Worm (Caenorhabditis elegans) whole organism, midembryonic: ENCODE data around the gene C09H10.4.
"Not testable (repeated sequence)": the region's sequence is repeated elsewhere in the genome, so short reads cannot be mapped to it uniquely, and the experiment has no call there.

ENCODE experiments used
- T22C8.4 ChIP-seq: fragments of 200-800 bp; sonication (Bioruptor generic); IDR thresholded peaks from 2 replicates; pipeline ENCODE4 v1.3.6; 2022; ENCODE audit warnings: missing genetic modification characterization, missing compliant biosample characterization
- cog-1 ChIP-seq: sonication (generic microtip); optimal IDR thresholded peaks from 2 replicates; lab custom pipeline; 2016; ENCODE audit warnings: missing genetic modification characterization, missing compliant biosample characterization
- flt-1 ChIP-seq: fragments of 200-800 bp; sonication (Bioruptor generic); IDR thresholded peaks from 2 replicates; pipeline ENCODE4 v1.3.6; 2022; ENCODE audit warnings: missing genetic modification characterization, missing compliant biosample characterization
- klf-2 ChIP-seq: fragments of 200-800 bp; sonication (Bioruptor generic); conservative IDR thresholded peaks from 2 replicates; pipeline ENCODE4 v1.3.6; 2022; ENCODE audit warnings: missing genetic modification reagents, missing genetic modification characterization, missing compliant biosample characterization
- med-1 ChIP-seq: sonication (generic microtip); optimal IDR thresholded peaks from 2 replicates; lab custom pipeline; 2017; ENCODE audit warnings: missing genetic modification characterization, mild to moderate bottlenecking, missing compliant biosample characterization, antibody characterized with exemption, missing genetic modification reagents; ENCODE audit not compliant: insufficient read depth
- ref-1 ChIP-seq: fragments of 200-800 bp; sonication (Bioruptor generic); conservative IDR thresholded peaks from 2 replicates; pipeline ENCODE4 v1.3.6; 2022; ENCODE audit warnings: missing genetic modification reagents, missing genetic modification characterization, missing compliant biosample characterization
- tab-1 ChIP-seq: fragments of 200-800 bp; sonication (Bioruptor generic); IDR thresholded peaks from 2 replicates; pipeline ENCODE4 v1.3.6; 2022; ENCODE audit warnings: missing genetic modification characterization, missing compliant biosample characterization
- ztf-23 ChIP-seq: fragments of 200-800 bp; sonication (Bioruptor generic); IDR thresholded peaks from 2 replicates; pipeline ENCODE4 v1.3.6; 2022; ENCODE audit warnings: missing genetic modification reagents, missing genetic modification characterization, missing compliant biosample characterization
- ztf-29 ChIP-seq: fragments of 200-800 bp; sonication (Bioruptor generic); IDR thresholded peaks from 2 replicates; pipeline ENCODE4 v1.3.6; 2022; ENCODE audit warnings: missing genetic modification reagents, missing genetic modification characterization, missing compliant biosample characterization

Gene C09H10.4

ce11 chrII:11104162-11104561 is 4.2 kb downstream of the C09H10.4 start, which contains the start of gene C09H10.9:
TSS of gene C09H10.9 (plus strand) at chrII:11104462.
- no peak for TF ChIP-seq T22C8.4
- TF ChIP-seq ztf-23, result no peak
- TF ChIP-seq flt-1, result no peak
- TF ChIP-seq tab-1 (GFP tag; lab: Robert Waterston, UW), result no peak
- no peak for TF ChIP-seq klf-2 (GFP tag; lab: Robert Waterston, UW)
- TF ChIP-seq med-1, result no peak
- no peak for TF ChIP-seq ref-1 (GFP tag; lab: Robert Waterston, UW)
- no peak for TF ChIP-seq cog-1 (tag; lab: Kevin White, UChicago)
- TF ChIP-seq ztf-29 (GFP tag; lab: Robert Waterston, UW), result no peak

- no peak for TF ChIP-seq ref-1 (GFP tag; lab: Robert Waterston, UW)
- no peak for TF ChIP-seq ztf-23
- no peak for TF ChIP-seq klf-2 (GFP tag; lab: Robert Waterston, UW)
- no peak for TF ChIP-seq T22C8.4
- TF ChIP-seq med-1, result no peak
- no peak for TF ChIP-seq tab-1 (GFP tag; lab: Robert Waterston, UW)
- TF ChIP-seq cog-1 (tag; lab: Kevin White, UChicago), result no peak
- no peak for TF ChIP-seq flt-1
- TF ChIP-seq ztf-29 (GFP tag; lab: Robert Waterston, UW), result no peak
These were observed 6.2 kb downstream of the C09H10.4 start, which contains the start of gene nasp-1 for ce11 chrII:11105981-11106711. TSS of gene nasp-1 (plus strand) at chrII:11106612.

ce11 chrII:11107828-11108227 is 7.9 kb downstream of the C09H10.4 start, which contains the start of gene apc-17:
TSS of gene apc-17 (plus strand) at chrII:11108128.
- TF ChIP-seq klf-2 (GFP tag; lab: Robert Waterston, UW), result no peak
- TF ChIP-seq ref-1 (GFP tag; lab: Robert Waterston, UW), result no peak
- TF ChIP-seq T22C8.4, result no peak
- TF ChIP-seq med-1, result no peak
- TF ChIP-seq ztf-23, result no peak
- no peak for TF ChIP-seq tab-1 (GFP tag; lab: Robert Waterston, UW)

- TF ChIP-seq ztf-29 (GFP tag; lab: Robert Waterston, UW) (no peak), klf-2 (GFP tag; lab: Robert Waterston, UW) (no peak), ref-1 (GFP tag; lab: Robert Waterston, UW) (no peak), tab-1 (GFP tag; lab: Robert Waterston, UW) (no peak), cog-1 (tag; lab: Kevin White, UChicago) (no peak), flt-1 (no peak), T22C8.4 (no peak), med-1 (no peak), ztf-23 (no peak)
These were observed 10.5 kb downstream of the C09H10.4 start for ce11 chrII:11110419-11110818.

ce11 chrII:11111107-11111506 is 11.2 kb downstream of the C09H10.4 start, which contains the start of gene glb-4:
TSS of gene glb-4 (minus strand) at chrII:11111207.
- no peak for TF ChIP-seq klf-2 (GFP tag; lab: Robert Waterston, UW)
- TF ChIP-seq ref-1 (GFP tag; lab: Robert Waterston, UW), result no peak
- no peak for TF ChIP-seq med-1
- no peak for TF ChIP-seq ztf-29 (GFP tag; lab: Robert Waterston, UW)
- no peak for TF ChIP-seq flt-1
- no peak for TF ChIP-seq T22C8.4
- TF ChIP-seq tab-1 (GFP tag; lab: Robert Waterston, UW), result no peak
- no peak for TF ChIP-seq ztf-23
- no peak for TF ChIP-seq cog-1 (tag; lab: Kevin White, UChicago)

- TF ChIP-seq med-1 (no peak), cog-1 (tag; lab: Kevin White, UChicago) (no peak), ref-1 (GFP tag; lab: Robert Waterston, UW) (no peak), T22C8.4 (no peak), ztf-29 (GFP tag; lab: Robert Waterston, UW) (no peak), tab-1 (GFP tag; lab: Robert Waterston, UW) (no peak), flt-1 (no peak), klf-2 (GFP tag; lab: Robert Waterston, UW) (no peak), ztf-23 (no peak)
These were observed 12.5 kb downstream of the C09H10.4 start, which contains the start of gene mat-2 for ce11 chrII:11112419-11112818. TSS of gene mat-2 (plus strand) at chrII:11112719.

- TF ChIP-seq ref-1 (GFP tag; lab: Robert Waterston, UW); ztf-29 (GFP tag; lab: Robert Waterston, UW); cog-1 (tag; lab: Kevin White, UChicago): not testable (repeated sequence)
These were observed 21.9 kb downstream of the C09H10.4 start, which contains the start of gene W10C6.2 for ce11 chrII:11121800-11122199. TSS of gene W10C6.2 (minus strand) at chrII:11121900.

- TF ChIP-seq ref-1 (GFP tag; lab: Robert Waterston, UW) (no peak), ztf-29 (GFP tag; lab: Robert Waterston, UW) (no peak), cog-1 (tag; lab: Kevin White, UChicago) (no peak), med-1 (no peak), ztf-23 (no peak), klf-2 (GFP tag; lab: Robert Waterston, UW) (no peak), tab-1 (GFP tag; lab: Robert Waterston, UW) (no peak), flt-1 (no peak), T22C8.4 (no peak)
These were observed 25.2 kb downstream of the C09H10.4 start for ce11 chrII:11125059-11125594.

- TF ChIP-seq ztf-23 (no peak), flt-1 (peak; percentile 46; the same call in 1 of the 2 replicates)
These were observed 26.5 kb downstream of the C09H10.4 start, which contains the start of the genes rps-9 and lsm-1 for ce11 chrII:11126312-11127000. TSS of gene rps-9 (minus strand) at chrII:11126362. TSS of gene lsm-1 (plus strand) at chrII:11126950.
